Fruit fly (Drosophila melanogaster) S2 (cell line): ENCODE data around the gene janA.

Experiments used
- CG8478 ChIP-seq: fragments of >200 bp; optimal IDR thresholded peaks from 2 replicates; lab custom pipeline; 2018
- CTCF ChIP-seq, 2 experiments: fragments of >200 bp; optimal IDR thresholded peaks; 2 replicates each; lab custom pipeline; 2018

DNA sequence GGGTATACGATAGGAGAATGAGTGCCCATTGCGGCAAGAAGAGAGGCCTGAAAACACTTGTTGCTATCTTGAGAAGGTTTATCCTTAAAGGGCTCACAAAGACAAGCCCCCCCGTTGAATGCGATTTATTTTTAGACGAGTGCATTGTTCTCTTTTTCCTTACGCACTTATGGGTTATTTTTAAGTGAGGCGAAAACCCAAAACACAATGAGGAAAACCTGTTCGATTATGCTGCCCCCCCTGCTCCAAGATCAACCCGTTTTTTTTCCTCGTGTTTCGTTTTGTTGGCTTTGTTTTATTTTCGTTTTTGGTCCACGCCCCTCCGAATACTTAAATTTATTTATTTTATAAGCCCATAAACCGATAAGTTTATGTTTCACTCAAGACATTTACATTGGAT is 20.6 kb upstream of the janA start:
- TF ChIP-seq CTCF (optimal IDR thresholded peaks at IDR 0.05; lab: Kevin White, UChicago) (no peak), CG8478 (lab: Kevin White, UChicago) (no peak)
